Worm (Caenorhabditis elegans): ENCODE measurements around the gene clik-1.
A peak's percentile ranks its signal among the peaks of the same experiment; 100 is the strongest.

- TF ChIP-seq nhr-237 (tag; optimal IDR thresholded peaks at IDR 0.05) (no peak), blmp-1 (tag; optimal IDR thresholded peaks at IDR 0.05; ENCODE audit: insufficient read depth) (no peak), zag-1 (tag; optimal IDR thresholded peaks at IDR 0.05) (no peak), F13H6.1 (tag; optimal IDR thresholded peaks at IDR 0.05) (peak; percentile 63), unc-62 (GFP tag; optimal IDR thresholded peaks at IDR 0.05) (no peak), ceh-82 (tag; optimal IDR thresholded peaks at IDR 0.05) (no peak), elt-1 (tag; optimal IDR thresholded peaks at IDR 0.05) (no peak), ZK546.5 (tag; optimal IDR thresholded peaks at IDR 0.05) (no peak), lsy-2 (tag; optimal IDR thresholded peaks at IDR 0.05) (no peak), nhr-11 (tag; optimal IDR thresholded peaks at IDR 0.05) (no peak), ztf-4 (tag; optimal IDR thresholded peaks at IDR 0.05) (no peak), mdl-1 (tag; optimal IDR thresholded peaks at IDR 0.05) (no peak), ztf-11 (tag; optimal IDR thresholded peaks at IDR 0.05) (no peak)
Measured at ce11 chrV:6768452-6768929, at the start of gene clik-1, which contains the start of gene T25F10.1.

Measured in whole organism, L2 larva.